Fruit fly (Drosophila melanogaster): ENCODE measurements around the gene CG34051.
A peak's percentile ranks its signal among the peaks of the same experiment; 100 is the strongest.

CG34051 gene

dm6 chr2L:19962252-19962729 is 1.5 kb upstream of the CG34051 start, which contains the start of the genes CG13965 and CG16772:
Gene CG13965, minus strand, starts transcription at chr2L:19962352.
Gene CG16772, plus strand, starts transcription at chr2L:19962679.
- TF ChIP-seq Eip75B (GFP tag; optimal IDR thresholded peaks at IDR 0.05) (no peak), CG8319 (GFP tag; optimal IDR thresholded peaks at IDR 0.05) (no peak), CG10669 (GFP tag; optimal IDR thresholded peaks at IDR 0.05) (no peak), Hr38 (GFP tag; optimal IDR thresholded peaks at IDR 0.05) (no peak), eg (GFP tag; IDR thresholded peaks at IDR 0.05) (no peak), Sox14 (GFP tag; optimal IDR thresholded peaks at IDR 0.05) (no peak), CG11762 (GFP tag; optimal IDR thresholded peaks at IDR 0.05; ENCODE audit: insufficient read depth) (no peak), CG4318 (GFP tag; optimal IDR thresholded peaks at IDR 0.05) (no peak), CG7368 (GFP tag; optimal IDR thresholded peaks at IDR 0.05) (no peak), dsx (GFP tag; optimal IDR thresholded peaks at IDR 0.05; ENCODE audit: poor library complexity, severe bottlenecking) (no peak), lz (GFP tag; optimal IDR thresholded peaks at IDR 0.05) (no peak), CG3919 (GFP tag; optimal IDR thresholded peaks at IDR 0.05) (no peak), achi (GFP tag; optimal IDR thresholded peaks at IDR 0.05) (no peak), CG6792 (GFP tag; optimal IDR thresholded peaks at IDR 0.05) (no peak), CG6808 (GFP tag; optimal IDR thresholded peaks at IDR 0.05) (no peak), Eip93F (GFP tag; optimal IDR thresholded peaks at IDR 0.05) (no peak)

dm6 chr2L:19961585-19961984 is 755 bp upstream of the CG34051 start, which contains the start of gene CG42866:
Gene CG42866, minus strand, starts transcription at chr2L:19961685.
- TF ChIP-seq achi (GFP tag; optimal IDR thresholded peaks at IDR 0.05) (no peak), svp (GFP tag) (peak; percentile 30), CG6808 (GFP tag; optimal IDR thresholded peaks at IDR 0.05) (no peak), Eip78C (GFP tag) (peak; percentile 31)

dm6 chr2L:19958520-19959161 is 2.2 kb downstream of the CG34051 start, which contains the start of gene COX4:
Gene COX4, plus strand, starts transcription at chr2L:19958713.
- no peak for TF ChIP-seq lz (GFP tag; optimal IDR thresholded peaks at IDR 0.05)
- TF ChIP-seq Blimp-1 (GFP tag; optimal IDR thresholded peaks at IDR 0.05) = no peak
- TF ChIP-seq CG6854 (GFP tag; optimal IDR thresholded peaks at IDR 0.05) = peak; percentile 29
- TF ChIP-seq Sox14 (GFP tag; optimal IDR thresholded peaks at IDR 0.05) = no peak
- peak; percentile 58 for TF ChIP-seq vri (GFP tag; optimal IDR thresholded peaks at IDR 0.05)

- TF ChIP-seq Hr4 (GFP tag; optimal IDR thresholded peaks at IDR 0.05) (no peak), dsx (GFP tag; optimal IDR thresholded peaks at IDR 0.05; ENCODE audit: poor library complexity, severe bottlenecking) (no peak), pdm3 (GFP tag; optimal IDR thresholded peaks at IDR 0.05) (no peak), CG15336 (GFP tag; IDR thresholded peaks at IDR 0.05) (no peak), lz (GFP tag; optimal IDR thresholded peaks at IDR 0.05) (no peak), CG3919 (GFP tag; optimal IDR thresholded peaks at IDR 0.05) (peak; percentile 52), cyc (GFP tag; optimal IDR thresholded peaks at IDR 0.05) (no peak), CG8119 (GFP tag; IDR thresholded peaks at IDR 0.05) (no peak), Blimp-1 (GFP tag; optimal IDR thresholded peaks at IDR 0.05) (no peak), CG6808 (GFP tag; optimal IDR thresholded peaks at IDR 0.05) (no peak), CG4318 (GFP tag; optimal IDR thresholded peaks at IDR 0.05) (no peak), salr (GFP tag; optimal IDR thresholded peaks at IDR 0.05) (no peak), fkh (GFP tag; optimal IDR thresholded peaks at IDR 0.05) (no peak), CG16779 (tag; optimal IDR thresholded peaks at IDR 0.05) (no peak), ss (GFP tag; optimal IDR thresholded peaks at IDR 0.05) (peak in 1 of 2 experiments; percentile 35), svp (GFP tag) (peak; percentile 24)
These were observed 8.6 kb downstream of the CG34051 start for dm6 chr2L:19952221-19952620.

- TF ChIP-seq CG3919 (GFP tag; optimal IDR thresholded peaks at IDR 0.05) (peak; percentile 3), salr (GFP tag; optimal IDR thresholded peaks at IDR 0.05) (no peak), Eip78C (GFP tag) (peak; percentile 39)
These were observed 9.2 kb downstream of the CG34051 start for dm6 chr2L:19951543-19952163.

Data from whole organism, prepupa.